Worm (Caenorhabditis elegans) whole organism, late embryonic: Measurements from ENCODE around the gene cdc-48.2.
A peak's percentile ranks its signal among the peaks of the same experiment; 100 is the strongest.

Experiments used
- C08G9.2 ChIP-seq: sonication (generic microtip); optimal IDR thresholded peaks from 2 replicates; lab custom pipeline; 2016; ENCODE audit warnings: mild to moderate bottlenecking, missing genetic modification characterization, moderate library complexity, missing compliant biosample characterization
- ahr-1 ChIP-seq: sonication (generic microtip); optimal IDR thresholded peaks from 2 replicates; lab custom pipeline; 2016; ENCODE audit warnings: missing genetic modification characterization, missing compliant biosample characterization
- ceh-34 ChIP-seq: sonication (generic microtip); optimal IDR thresholded peaks from 2 replicates; lab custom pipeline; 2016; ENCODE audit warnings: mild to moderate bottlenecking, missing genetic modification characterization, missing compliant biosample characterization
- che-1 ChIP-seq: sonication (generic microtip); optimal IDR thresholded peaks from 2 replicates; lab custom pipeline; 2016; ENCODE audit warnings: mild to moderate bottlenecking, missing genetic modification characterization, missing compliant biosample characterization
- dve-1 ChIP-seq: sonication (generic microtip); optimal IDR thresholded peaks from 2 replicates; lab custom pipeline; 2017; ENCODE audit warnings: antibody characterized with exemption, mild to moderate bottlenecking, missing genetic modification characterization, missing compliant biosample characterization
- lim-6 ChIP-seq: sonication (generic microtip); optimal IDR thresholded peaks from 2 replicates; lab custom pipeline; 2016; ENCODE audit warnings: missing genetic modification characterization, missing compliant biosample characterization
- lin-11 ChIP-seq: fragments of 200-800 bp; sonication (Bioruptor generic); optimal IDR thresholded peaks from 2 replicates; lab custom pipeline; 2018; ENCODE audit warnings: mild to moderate bottlenecking, missing genetic modification characterization, missing compliant biosample characterization
- nhr-11 ChIP-seq: fragments of 150-350 bp; optimal IDR thresholded peaks from 2 replicates; lab custom pipeline; 2014; ENCODE audit warnings: missing biosample characterization, missing genetic modification characterization
- unc-42 ChIP-seq: sonication (generic microtip); optimal IDR thresholded peaks from 2 replicates; lab custom pipeline; 2016; ENCODE audit warnings: missing genotype, missing genetic modification characterization, missing compliant biosample characterization
- zip-5 ChIP-seq: sonication (generic microtip); optimal IDR thresholded peaks from 2 replicates; lab custom pipeline; 2016; ENCODE audit warnings: missing genetic modification characterization, missing compliant biosample characterization

DNA sequence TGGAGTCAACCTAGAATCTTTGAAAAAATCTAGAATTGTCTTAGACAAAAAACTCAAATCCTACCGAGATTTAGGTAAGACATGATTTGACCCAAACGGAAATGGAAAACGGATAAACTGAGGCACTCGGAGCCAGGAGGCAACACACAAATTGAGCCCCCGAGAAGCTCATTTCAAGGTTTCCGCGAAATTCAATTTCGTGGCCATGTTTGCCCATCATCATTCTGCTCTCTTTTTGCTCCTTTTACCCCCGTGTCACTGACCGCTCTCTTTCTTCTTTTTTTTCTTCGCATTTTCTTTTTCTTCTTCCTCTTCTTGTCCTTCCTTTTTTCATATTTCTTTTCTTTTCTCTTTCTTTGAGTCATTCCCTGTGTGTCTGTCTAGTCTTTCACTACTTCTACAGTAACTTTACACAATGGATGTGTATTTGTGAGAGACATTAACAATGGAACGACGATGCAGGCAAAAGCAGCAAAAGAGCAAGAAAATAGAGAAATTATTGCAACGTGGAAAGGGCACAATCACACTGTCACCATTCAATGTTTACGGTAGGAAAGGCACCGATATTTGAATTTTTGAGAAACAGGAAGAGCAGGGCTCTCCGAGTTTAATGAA, 14.5 kb downstream of the cdc-48.2 start:
- no peak for TF ChIP-seq che-1
- TF ChIP-seq lin-11 = no peak
- no peak for TF ChIP-seq lim-6
- no peak for TF ChIP-seq dve-1 (tag; lab: Kevin White, UChicago)
- no peak for TF ChIP-seq nhr-11 (tag; lab: Kevin White, UChicago)
- no peak for TF ChIP-seq C08G9.2 (tag; lab: Kevin White, UChicago)
- peak; percentile 92 for TF ChIP-seq unc-42
- TF ChIP-seq ahr-1 (tag; lab: Kevin White, UChicago) = no peak
- TF ChIP-seq zip-5 (tag; lab: Kevin White, UChicago) = no peak
- TF ChIP-seq ceh-34 (tag; lab: Kevin White, UChicago) = no peak
